Worm (Caenorhabditis elegans): ENCODE measurements around the gene hmg-1.1.

Gene hmg-1.1

DNA sequence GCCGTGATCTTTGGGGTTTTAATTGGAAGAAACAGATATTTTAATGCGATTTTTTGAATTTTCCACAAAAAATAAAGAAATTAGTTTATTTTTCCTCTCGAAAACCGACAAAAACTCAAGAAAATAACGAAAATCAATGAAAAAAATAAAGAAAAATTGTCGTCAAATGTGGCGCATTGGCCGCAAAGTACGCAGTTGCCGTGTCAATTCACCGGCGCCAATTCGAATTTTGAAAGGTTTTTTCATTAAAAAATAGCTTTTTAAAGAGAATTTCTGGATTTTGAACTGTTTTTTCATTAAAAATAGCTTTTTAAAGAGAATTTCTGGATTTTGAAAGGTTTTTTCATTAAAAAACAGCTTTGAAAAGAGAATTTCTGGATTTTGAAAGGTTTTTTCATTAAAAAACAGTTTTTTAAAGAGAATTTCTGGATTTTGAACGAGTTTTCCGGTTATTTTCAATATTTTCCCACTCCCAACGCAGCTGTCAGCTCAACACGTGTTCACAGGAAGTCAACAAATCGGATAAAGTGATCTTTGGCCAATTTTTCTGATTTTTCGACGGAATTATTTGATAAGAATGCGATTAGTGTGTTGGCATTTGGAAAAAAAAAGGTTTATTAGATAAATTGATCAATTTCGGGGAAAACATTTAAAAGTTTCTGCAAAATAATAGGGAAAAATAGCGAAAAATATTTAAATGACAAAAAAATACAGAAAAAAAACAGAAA is 16.0 kb upstream of the hmg-1.1 start:
- TF ChIP-seq mep-1 (tag; optimal IDR thresholded peaks at IDR 0.05) (peak; percentile 17), elt-1 (tag; optimal IDR thresholded peaks at IDR 0.05; ENCODE audit: borderline replicate concordance, insufficient read depth) (no peak)

DNA sequence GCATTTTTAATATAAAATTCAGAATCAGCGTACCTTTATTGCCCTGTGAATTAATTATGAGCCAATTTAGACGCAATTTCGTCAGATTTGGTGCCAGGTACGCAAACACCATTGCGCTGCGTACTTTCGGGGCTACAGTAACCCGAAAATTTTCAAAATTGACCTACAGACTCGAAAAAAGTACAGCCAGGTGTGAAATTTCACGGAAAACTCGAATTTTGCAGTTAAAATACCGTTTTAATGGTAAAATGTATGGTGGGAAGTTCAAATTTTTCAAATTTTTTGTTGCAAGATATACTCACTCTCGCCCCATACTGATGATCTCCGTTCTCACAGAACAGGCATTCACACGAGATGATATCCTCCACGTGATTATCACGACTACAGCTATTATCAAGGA is 13.9 kb upstream of the hmg-1.1 start:
- TF ChIP-seq unc-39 (tag; optimal IDR thresholded peaks at IDR 0.05) (no peak), elt-3 (tag; optimal IDR thresholded peaks at IDR 0.05) (no peak), elt-1 (tag; optimal IDR thresholded peaks at IDR 0.05; ENCODE audit: borderline replicate concordance, insufficient read depth) (no peak), lin-13 (tag; optimal IDR thresholded peaks at IDR 0.05) (no peak), ceh-39 (tag; optimal IDR thresholded peaks at IDR 0.05) (no peak), zip-8 (tag; optimal IDR thresholded peaks at IDR 0.05) (no peak), ztf-11 (tag; optimal IDR thresholded peaks at IDR 0.05) (no peak), unc-120 (tag; optimal IDR thresholded peaks at IDR 0.05; ENCODE audit: poor library complexity, severe bottlenecking) (no peak), bed-3 (GFP tag; optimal IDR thresholded peaks at IDR 0.05) (no peak), nhr-2 (tag; optimal IDR thresholded peaks at IDR 0.05) (no peak), blmp-1 (tag; optimal IDR thresholded peaks at IDR 0.05) (no peak), M03D4.4 (tag; optimal IDR thresholded peaks at IDR 0.05) (no peak), ham-2 (GFP tag; optimal IDR thresholded peaks at IDR 0.05) (no peak), nhr-12 (tag; optimal IDR thresholded peaks at IDR 0.05) (no peak), mep-1 (tag; optimal IDR thresholded peaks at IDR 0.05) (no peak), ceh-43 (GFP tag; optimal IDR thresholded peaks at IDR 0.05) (no peak), drap-1 (GFP tag; optimal IDR thresholded peaks at IDR 0.05) (no peak), pha-4 (tag; optimal IDR thresholded peaks at IDR 0.05) (no peak), lin-32 (GFP tag; optimal IDR thresholded peaks at IDR 0.05) (no peak), hlh-1 (tag; optimal IDR thresholded peaks at IDR 0.05) (no peak)

DNA sequence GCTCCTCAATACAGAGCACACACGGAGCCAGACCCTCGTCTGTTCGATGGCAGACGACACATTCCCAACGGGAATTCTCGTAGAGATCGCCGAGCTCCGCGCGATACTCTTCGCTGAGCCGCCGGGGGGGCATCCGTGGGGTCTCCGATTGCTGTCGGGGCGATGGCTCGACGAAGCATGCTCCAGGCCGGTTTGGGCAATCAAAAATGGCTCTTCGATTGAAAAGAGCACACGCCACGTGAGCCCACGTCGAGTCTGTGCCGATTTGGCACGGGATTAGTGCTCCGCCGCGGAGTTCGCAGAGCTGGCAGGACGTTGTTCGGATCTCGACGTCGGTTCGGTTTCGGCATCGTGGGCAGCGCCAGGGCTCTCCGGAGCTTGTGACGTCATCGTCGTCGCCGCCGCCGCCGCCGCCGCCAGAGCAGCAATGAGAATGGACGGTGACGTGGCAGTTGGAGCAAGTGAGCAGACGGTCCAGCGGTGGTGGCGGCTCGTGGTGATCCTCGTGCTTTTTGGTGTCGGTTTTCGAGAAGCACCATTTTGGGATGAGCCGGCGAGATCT is 13.2 kb upstream of the hmg-1.1 start:
- peak; percentile 13 for TF ChIP-seq ham-2 (GFP tag; optimal IDR thresholded peaks at IDR 0.05)
- no peak for TF ChIP-seq nhr-76 (tag; optimal IDR thresholded peaks at IDR 0.05)

DNA sequence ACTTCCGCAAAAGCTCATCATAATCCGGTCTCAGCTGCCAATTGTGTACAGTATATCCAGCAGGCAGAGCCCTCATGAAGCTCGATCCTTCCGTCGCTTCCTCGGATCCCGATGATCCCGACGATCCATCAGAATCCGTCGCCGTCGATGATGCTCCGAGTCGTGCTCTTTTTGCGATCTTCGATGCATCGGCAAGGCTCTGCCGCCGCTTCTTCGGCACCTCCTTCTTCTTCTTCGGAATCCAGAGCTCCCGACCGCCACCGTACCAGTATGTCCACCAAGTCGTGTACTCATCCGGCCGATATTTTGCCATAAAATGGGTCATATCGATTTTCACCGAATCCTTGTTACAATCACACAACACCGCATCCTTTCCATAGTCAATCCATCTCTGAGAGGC is 10.6 kb upstream of the hmg-1.1 start:
- TF ChIP-seq sem-2 (GFP tag; optimal IDR thresholded peaks at IDR 0.05) (no peak), elt-1 (tag; optimal IDR thresholded peaks at IDR 0.05; ENCODE audit: borderline replicate concordance, insufficient read depth) (no peak), ztf-11 (tag; optimal IDR thresholded peaks at IDR 0.05) (no peak), sptf-1 (tag; optimal IDR thresholded peaks at IDR 0.05) (no peak), lsy-2 (tag; optimal IDR thresholded peaks at IDR 0.05) (no peak), ceh-39 (tag; optimal IDR thresholded peaks at IDR 0.05) (no peak)

DNA sequence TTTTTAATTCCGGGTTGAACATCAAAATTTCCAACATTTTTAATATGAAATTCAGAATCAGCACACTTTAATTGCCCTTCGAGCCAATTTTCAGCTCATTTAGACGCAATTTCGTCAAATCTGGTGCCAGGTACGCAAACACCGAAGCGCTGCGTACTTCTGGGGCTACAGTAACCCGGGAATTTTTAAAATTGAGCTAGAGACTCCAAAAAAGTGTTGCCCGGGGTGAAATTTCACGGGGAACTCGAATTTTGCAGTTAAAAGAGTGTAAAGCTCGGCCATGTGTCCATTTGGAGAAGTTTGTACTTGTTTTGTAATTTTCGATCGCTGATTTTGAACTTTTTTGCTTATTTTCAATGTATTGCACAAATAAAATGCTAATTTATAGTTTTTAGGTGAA is 8.2 kb upstream of the hmg-1.1 start:
- TF ChIP-seq nhr-237 (tag; optimal IDR thresholded peaks at IDR 0.05) (no peak), M03D4.4 (tag; optimal IDR thresholded peaks at IDR 0.05) (no peak), ceh-39 (tag; optimal IDR thresholded peaks at IDR 0.05) (no peak), lsy-2 (tag; optimal IDR thresholded peaks at IDR 0.05) (peak; percentile 29), bed-3 (GFP tag; optimal IDR thresholded peaks at IDR 0.05) (no peak), sem-2 (GFP tag; optimal IDR thresholded peaks at IDR 0.05) (no peak), nhr-28 (tag; optimal IDR thresholded peaks at IDR 0.05) (no peak)

DNA sequence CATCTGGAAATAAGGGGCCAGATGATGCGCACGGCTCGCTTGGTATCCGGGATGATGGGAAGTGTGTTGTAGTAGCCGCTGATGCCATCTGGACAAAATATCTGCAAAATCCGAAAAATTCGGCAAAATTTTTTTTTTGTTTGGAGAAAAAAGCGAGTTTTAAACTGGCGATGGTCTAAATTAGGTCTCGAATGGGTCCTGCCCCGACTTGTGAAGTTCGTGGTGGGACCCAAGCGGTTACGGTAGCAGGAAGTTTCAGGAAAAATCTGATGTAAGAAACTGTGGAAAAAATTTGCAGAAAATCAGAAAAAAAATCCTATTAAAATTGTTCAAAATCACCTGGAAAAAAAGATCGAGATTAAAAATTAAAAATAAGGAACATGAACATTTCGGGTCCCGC is 7.0 kb upstream of the hmg-1.1 start, which contains the start of gene jmjd-2:
TSS of gene jmjd-2 (minus strand) at position 101 of the 400 bp plus-strand sequence.
- TF ChIP-seq mab-5 (tag; optimal IDR thresholded peaks at IDR 0.05) (no peak), sem-2 (GFP tag; optimal IDR thresholded peaks at IDR 0.05) (no peak), pha-4 (tag; optimal IDR thresholded peaks at IDR 0.05) (no peak), ham-2 (GFP tag; optimal IDR thresholded peaks at IDR 0.05) (no peak), hlh-1 (tag; optimal IDR thresholded peaks at IDR 0.05) (no peak), nhr-28 (tag; optimal IDR thresholded peaks at IDR 0.05) (no peak), ces-1 (GFP tag; optimal IDR thresholded peaks at IDR 0.05) (no peak), unc-120 (tag; optimal IDR thresholded peaks at IDR 0.05; ENCODE audit: poor library complexity, severe bottlenecking) (no peak), ztf-11 (tag; optimal IDR thresholded peaks at IDR 0.05) (no peak), nhr-237 (tag; optimal IDR thresholded peaks at IDR 0.05) (no peak), drap-1 (GFP tag; optimal IDR thresholded peaks at IDR 0.05) (no peak), bed-3 (GFP tag; optimal IDR thresholded peaks at IDR 0.05) (no peak), sptf-1 (tag; optimal IDR thresholded peaks at IDR 0.05) (no peak), flh-1 (GFP tag; optimal IDR thresholded peaks at IDR 0.05) (no peak), nhr-2 (tag; optimal IDR thresholded peaks at IDR 0.05) (no peak), mls-2 (tag; optimal IDR thresholded peaks at IDR 0.05) (no peak)
